Worm (Caenorhabditis elegans) whole organism, L4/young adult: ENCODE results near the gene F41H10.1.

Source experiments
- W03F9.2 ChIP-seq: fragments of 150-350 bp; optimal IDR thresholded peaks from 2 replicates; lab custom pipeline; 2014; ENCODE audit warnings: missing biosample characterization, missing genetic modification characterization
- dao-5 ChIP-seq: sonication (generic microtip); optimal IDR thresholded peaks from 2 replicates; lab custom pipeline; 2016; ENCODE audit warnings: missing genotype, missing genetic modification characterization, moderate library complexity, missing compliant biosample characterization
- him-1 ChIP-seq: sonication (generic microtip); optimal IDR thresholded peaks from 2 replicates; lab custom pipeline; 2016; ENCODE audit warnings: missing genotype, missing genetic modification reagents, missing genetic modification characterization, missing compliant biosample characterization

ce11 chrIV:5393566-5393965, 10.9 kb downstream of the F41H10.1 start:
- TF ChIP-seq W03F9.2 (tag; lab: Kevin White, UChicago), result no peak
- TF ChIP-seq dao-5, result no peak
- no peak for TF ChIP-seq him-1
